Worm (Caenorhabditis elegans) whole organism, young adult: ENCODE results near the gene F19B6.1.

Experiments used
- F22D6.2 ChIP-seq: sonication (generic microtip); optimal IDR thresholded peaks from 2 replicates; lab custom pipeline; 2016; ENCODE audit warnings: mild to moderate bottlenecking, missing genetic modification characterization, missing compliant biosample characterization
- snpc-1.1 ChIP-seq: sonication (generic microtip); optimal IDR thresholded peaks from 2 replicates; lab custom pipeline; 2017; ENCODE audit warnings: missing genetic modification characterization, mild to moderate bottlenecking, missing compliant biosample characterization, antibody characterized with exemption, moderate library complexity, missing genotype, missing genetic modification reagents; ENCODE audit not compliant: insufficient read depth

DNA sequence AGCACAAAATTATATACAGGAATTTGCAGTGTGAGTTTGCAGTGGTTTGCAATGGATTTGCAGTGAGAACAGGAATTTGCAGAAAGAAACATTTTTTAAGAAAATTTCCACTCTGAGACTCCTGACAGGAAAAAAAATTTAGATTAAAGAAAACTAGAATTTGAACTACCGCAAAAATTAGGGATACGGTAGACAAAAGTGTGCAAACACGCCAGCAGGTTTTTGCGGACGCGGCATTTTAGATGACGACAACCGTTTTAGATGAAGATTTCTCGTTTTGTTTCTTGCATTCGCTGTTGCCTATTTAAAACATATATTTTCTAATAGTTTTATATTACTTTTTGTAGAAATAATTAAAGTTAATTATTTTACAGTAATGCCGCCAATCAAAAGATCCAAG lies 36.0 kb upstream of the F19B6.1 start, which contains the start of gene wdr-46:
- no peak for TF ChIP-seq snpc-1.1 (tag; lab: Kevin White, UChicago)
- TF ChIP-seq F22D6.2 (tag; lab: Kevin White, UChicago) = no peak
